Fruit fly (Drosophila melanogaster) whole organism, embryonic: Measurements from ENCODE around the gene DopEcR.

Experiments used
- Blimp-1 ChIP-seq: fragments of 200-800 bp; sonication (Bioruptor generic); optimal IDR thresholded peaks from 3 replicates; lab custom pipeline; 2018; ENCODE audit warnings: missing biosample characterization, missing genetic modification characterization, mild to moderate bottlenecking, moderate library complexity, missing genetic modification reagents
- CG10366 ChIP-seq: fragments of 200-800 bp; sonication (Bioruptor generic); IDR thresholded peaks from 2 replicates; pipeline ENCODE4 v1.3.6; 2022; ENCODE audit warnings: missing biosample characterization, missing genetic modification characterization
- CG11093 ChIP-seq: fragments of 200-800 bp; sonication (Bioruptor generic); IDR thresholded peaks from 3 replicates; pipeline ENCODE4 v1.3.6; 2022; ENCODE audit warnings: missing biosample characterization, missing genetic modification characterization
- CG11398 ChIP-seq: fragments of 200-800 bp; sonication (Bioruptor generic); optimal IDR thresholded peaks from 2 replicates; lab custom pipeline; 2016; ENCODE audit warnings: missing biosample characterization, missing genetic modification characterization
- CG1233 ChIP-seq: fragments of 200-800 bp; sonication (Bioruptor generic); optimal IDR thresholded peaks from 4 replicates; lab custom pipeline; 2018; ENCODE audit warnings: missing biosample characterization, mild to moderate bottlenecking, missing genetic modification characterization
- CG12744 ChIP-seq: fragments of 200-800 bp; sonication (Bioruptor generic); optimal IDR thresholded peaks from 2 replicates; lab custom pipeline; 2016; ENCODE audit warnings: missing biosample characterization, missing genetic modification characterization
- CG12942 ChIP-seq: fragments of 200-800 bp; sonication (Bioruptor generic); optimal IDR thresholded peaks from 3 replicates; lab custom pipeline; 2016; ENCODE audit warnings: missing biosample characterization, missing genetic modification characterization
- CG14710 ChIP-seq: fragments of 200-800 bp; sonication (Bioruptor generic); optimal IDR thresholded peaks from 3 replicates; lab custom pipeline; 2019; ENCODE audit warnings: missing biosample characterization, mild to moderate bottlenecking, missing genetic modification characterization, moderate library complexity
- CG14860 ChIP-seq: fragments of 200-800 bp; sonication (Bioruptor generic); IDR thresholded peaks from 3 replicates; pipeline ENCODE4 v1.3.6; 2022; ENCODE audit warnings: missing biosample characterization, missing genetic modification characterization; ENCODE audit not compliant: partially characterized antibody
- CG18599 ChIP-seq: fragments of 200-800 bp; sonication (Bioruptor generic); optimal IDR thresholded peaks from 3 replicates; lab custom pipeline; 2017; ENCODE audit warnings: missing biosample characterization, missing genetic modification characterization, mild to moderate bottlenecking, moderate library complexity, missing genetic modification reagents
- CG18764 ChIP-seq: fragments of 200-800 bp; sonication (Bioruptor generic); optimal IDR thresholded peaks from 3 replicates; lab custom pipeline; 2016; ENCODE audit warnings: missing biosample characterization, missing genetic modification characterization
- CG2712 ChIP-seq: fragments of 200-800 bp; optimal IDR thresholded peaks from 3 replicates; lab custom pipeline; 2019; ENCODE audit warnings: missing biosample characterization, mild to moderate bottlenecking, missing genetic modification characterization, moderate library complexity
- CG4282 ChIP-seq: fragments of 200-800 bp; sonication (Bioruptor generic); optimal IDR thresholded peaks from 2 replicates; lab custom pipeline; 2016; ENCODE audit warnings: missing biosample characterization, missing genetic modification characterization
- CG5953 ChIP-seq: fragments of 200-800 bp; sonication (Bioruptor generic); IDR thresholded peaks from 2 replicates; pipeline ENCODE4 v1.3.6; 2022; ENCODE audit warnings: missing biosample characterization, missing genetic modification characterization
- CG6175 ChIP-seq: fragments of 200-800 bp; sonication (Bioruptor generic); IDR thresholded peaks from 3 replicates; pipeline ENCODE4 v1.3.6; 2022; ENCODE audit warnings: missing biosample characterization, missing genetic modification characterization
- CG7786 ChIP-seq: fragments of 200-800 bp; sonication (Bioruptor generic); optimal IDR thresholded peaks from 2 replicates; lab custom pipeline; 2016; ENCODE audit warnings: missing biosample characterization, missing genetic modification characterization
- CG7839 ChIP-seq: fragments of 200-800 bp; sonication (Bioruptor generic); optimal IDR thresholded peaks from 3 replicates; lab custom pipeline; 2018; ENCODE audit warnings: missing biosample characterization, mild to moderate bottlenecking, missing genetic modification characterization, moderate library complexity
- CG8388 ChIP-seq: fragments of 200-800 bp; sonication (Bioruptor generic); optimal IDR thresholded peaks from 2 replicates; lab custom pipeline; 2019; ENCODE audit warnings: missing biosample characterization, mild to moderate bottlenecking, missing genetic modification characterization, moderate library complexity
- CG8478 ChIP-seq: fragments of >200 bp; optimal IDR thresholded peaks from 2 replicates; lab custom pipeline; 2018
- CG9817 ChIP-seq: fragments of 200-800 bp; sonication (Bioruptor generic); optimal IDR thresholded peaks from 2 replicates; lab custom pipeline; 2018; ENCODE audit warnings: missing biosample characterization, mild to moderate bottlenecking, missing genetic modification characterization, moderate library complexity
- Drgx ChIP-seq: fragments of 200-800 bp; sonication (Bioruptor generic); IDR thresholded peaks from 2 replicates; pipeline ENCODE4 v1.3.6; 2022; ENCODE audit warnings: missing biosample characterization, missing genetic modification characterization
- Eip74EF ChIP-seq, 2 experiments: fragments of 200-800 bp in 1 of 2; fragments of >200 bp in 1 of 2; sonication (Bioruptor generic) in 1 of 2; optimal IDR thresholded peaks; 2 replicates each; lab custom pipeline; 2017 to 2019; ENCODE audit warnings: missing biosample characterization in 2 of 2, missing genetic modification characterization in 2 of 2, mild to moderate bottlenecking in 1 of 2, moderate library complexity in 1 of 2
- Hr3 ChIP-seq: fragments of 200-800 bp; sonication (Bioruptor generic); optimal IDR thresholded peaks from 3 replicates; lab custom pipeline; 2016; ENCODE audit warnings: missing biosample characterization, missing genetic modification characterization
- MESR4 ChIP-seq: fragments of 200-800 bp; sonication (Bioruptor generic); optimal IDR thresholded peaks from 2 replicates; lab custom pipeline; 2018; ENCODE audit warnings: missing biosample characterization, mild to moderate bottlenecking, missing genetic modification characterization, moderate library complexity
- Med ChIP-seq: fragments of 200-800 bp; sonication (Bioruptor generic); peaks from one replicate; lab custom pipeline; 2016; ENCODE audit warnings: missing biosample characterization, missing genetic modification characterization, mild to moderate bottlenecking, inconsistent platforms, moderate library complexity
- Meics ChIP-seq: fragments of 200-800 bp; sonication (Bioruptor generic); optimal IDR thresholded peaks from 2 replicates; lab custom pipeline; 2017; ENCODE audit warnings: missing biosample characterization, mild to moderate bottlenecking, missing genetic modification characterization
- Oaz ChIP-seq: fragments of 200-800 bp; sonication (Bioruptor generic); IDR thresholded peaks from 2 replicates; pipeline ENCODE4 v1.3.6; 2022; ENCODE audit warnings: missing biosample characterization, missing genetic modification characterization
- Sin3A ChIP-seq: fragments of >200 bp; optimal IDR thresholded peaks from 2 replicates; lab custom pipeline; 2018
- Taf1 ChIP-seq: fragments of 200-800 bp; sonication (Bioruptor generic); IDR thresholded peaks from 2 replicates; pipeline ENCODE4 v1.3.6; 2022; ENCODE audit warnings: missing biosample characterization, missing genetic modification characterization
- Xrp1 ChIP-seq: fragments of 200-800 bp; sonication (Bioruptor generic); IDR thresholded peaks from 2 replicates; pipeline ENCODE4 v1.3.6; 2022; ENCODE audit warnings: missing biosample characterization, missing genetic modification characterization
- ase ChIP-seq: fragments of 200-800 bp; sonication (Bioruptor generic); IDR thresholded peaks from 3 replicates; pipeline ENCODE4 v1.3.6; 2022; ENCODE audit warnings: missing biosample characterization, missing genetic modification characterization
- corto ChIP-seq: fragments of 200-800 bp; sonication (Bioruptor generic); optimal IDR thresholded peaks from 2 replicates; lab custom pipeline; 2016; ENCODE audit warnings: missing biosample characterization, mild to moderate bottlenecking, missing genetic modification characterization, moderate library complexity
- dimm ChIP-seq: fragments of 200-800 bp; sonication (Bioruptor generic); IDR thresholded peaks from 2 replicates; pipeline ENCODE4 v1.3.6; 2022; ENCODE audit warnings: missing biosample characterization, missing genetic modification characterization
- dysf ChIP-seq: fragments of 200-800 bp; sonication (Bioruptor generic); IDR thresholded peaks from 3 replicates; pipeline ENCODE4 v1.3.6; 2022; ENCODE audit warnings: missing biosample characterization, missing genetic modification characterization
- eyg ChIP-seq: fragments of 200-800 bp; sonication (Bioruptor generic); optimal IDR thresholded peaks from 3 replicates; lab custom pipeline; 2016; ENCODE audit warnings: missing biosample characterization, missing genetic modification characterization
- gce ChIP-seq: fragments of 200-800 bp; sonication (Bioruptor generic); IDR thresholded peaks from 3 replicates; pipeline ENCODE4 v1.3.6; 2022; ENCODE audit warnings: missing biosample characterization, missing genetic modification characterization
- gcm ChIP-seq: fragments of 200-800 bp; sonication (Bioruptor generic); optimal IDR thresholded peaks from 2 replicates; lab custom pipeline; 2019; ENCODE audit warnings: missing biosample characterization, mild to moderate bottlenecking, missing genetic modification characterization, moderate library complexity
- gfzf ChIP-seq: fragments of 200-800 bp; sonication (Bioruptor generic); optimal IDR thresholded peaks from 2 replicates; lab custom pipeline; 2016; ENCODE audit warnings: missing biosample characterization, mild to moderate bottlenecking, missing genetic modification characterization, moderate library complexity
- grn ChIP-seq: fragments of 200-800 bp; sonication (Bioruptor generic); optimal IDR thresholded peaks from 3 replicates; lab custom pipeline; 2017; ENCODE audit warnings: missing biosample characterization, missing genetic modification characterization
- inv ChIP-seq: fragments of 200-800 bp; sonication (Bioruptor generic); IDR thresholded peaks from 2 replicates; pipeline ENCODE4 v1.3.6; 2022; ENCODE audit warnings: missing biosample characterization, missing genetic modification characterization; ENCODE audit not compliant: partially characterized antibody
- jumu ChIP-seq: fragments of 200-800 bp; sonication (Bioruptor generic); optimal IDR thresholded peaks from 3 replicates; lab custom pipeline; 2016; ENCODE audit warnings: missing biosample characterization, missing genetic modification characterization
- nmo ChIP-seq: fragments of 200-800 bp; sonication (Bioruptor generic); optimal IDR thresholded peaks from 2 replicates; lab custom pipeline; 2018; ENCODE audit warnings: missing biosample characterization, mild to moderate bottlenecking, missing genetic modification characterization, moderate library complexity
- onecut ChIP-seq: fragments of 200-800 bp; sonication (Bioruptor generic); IDR thresholded peaks from 2 replicates; pipeline ENCODE4 v1.3.6; 2022; ENCODE audit warnings: missing biosample characterization, missing genetic modification characterization
- pho ChIP-seq: fragments of 200-800 bp; sonication (Bioruptor generic); optimal IDR thresholded peaks from 2 replicates; lab custom pipeline; 2016; ENCODE audit warnings: missing biosample characterization, missing genetic modification characterization
- sc ChIP-seq, 3 experiments: fragments of >200 bp in 2 of 3; fragments of 200-800 bp in 1 of 3; sonication (Bioruptor generic) in 1 of 3; optimal IDR thresholded peaks; 2 replicates in 2 of 3; 3 replicates in 1 of 3; lab custom pipeline; 2017; ENCODE audit warnings: mild to moderate bottlenecking in 1 of 3, missing biosample characterization in 1 of 3, missing genetic modification characterization in 1 of 3, missing genetic modification reagents in 1 of 3
- trem ChIP-seq: fragments of 200-800 bp; optimal IDR thresholded peaks from 3 replicates; lab custom pipeline; 2019; ENCODE audit warnings: missing biosample characterization, mild to moderate bottlenecking, missing genetic modification characterization, moderate library complexity
- trh ChIP-seq: fragments of 200-800 bp; sonication (Bioruptor generic); optimal IDR thresholded peaks from 2 replicates; lab custom pipeline; 2016; ENCODE audit warnings: missing biosample characterization, missing genetic modification characterization
- ttk ChIP-seq: fragments of 200-800 bp; sonication (Bioruptor generic); IDR thresholded peaks from 2 replicates; pipeline ENCODE4 v2.1.2; 2022; ENCODE audit warnings: missing biosample characterization, missing genetic modification characterization
- vfl ChIP-seq: fragments of 200-800 bp; sonication (Bioruptor generic); optimal IDR thresholded peaks from 2 replicates; lab custom pipeline; 2016; ENCODE audit warnings: missing biosample characterization, missing genetic modification characterization
- zen2 ChIP-seq: fragments of 200-800 bp; sonication (Bioruptor generic); IDR thresholded peaks from 3 replicates; pipeline ENCODE4 v1.3.6; 2022; ENCODE audit warnings: missing biosample characterization, missing genetic modification characterization; ENCODE audit not compliant: partially characterized antibody

DopEcR gene

dm6 chr3L:4375675-4376366 lies 4.4 kb downstream of the DopEcR start (continued):
- TF ChIP-seq Taf1 (GFP tag; lab: Robert Waterston, UW): no peak
- no peak for TF ChIP-seq MESR4 (GFP tag; lab: Kevin White, UChicago)
- TF ChIP-seq zen2 (GFP tag; lab: Robert Waterston, UW): no peak
- no peak for TF ChIP-seq CG6175
- TF ChIP-seq Xrp1 (GFP tag; lab: Robert Waterston, UW): peak; percentile 57
- peak; percentile 44 for TF ChIP-seq ttk (GFP tag; lab: Robert Waterston, UW)
- no peak for TF ChIP-seq gce (GFP tag; lab: Robert Waterston, UW)
- no peak for TF ChIP-seq CG18599
- TF ChIP-seq CG1233: no peak
- no peak for TF ChIP-seq gfzf (GFP tag; lab: Kevin White, UChicago)
- 0 out of 2 replicates have a peak, but pooled peaks have one; percentile 8 for TF ChIP-seq onecut (GFP tag; lab: Robert Waterston, UW)
- TF ChIP-seq CG8388 (GFP tag; lab: Kevin White, UChicago): peak; percentile 0
- peak; percentile 14 for TF ChIP-seq CG9817
- peak; percentile 20 for TF ChIP-seq Meics (GFP tag; lab: Kevin White, UChicago)
- no peak for TF ChIP-seq CG14710 (tag; lab: Kevin White, UChicago)
- TF ChIP-seq trh (GFP tag; lab: Kevin White, UChicago): no peak
- no peak for TF ChIP-seq CG12942 (GFP tag; lab: Kevin White, UChicago)
- TF ChIP-seq pho (GFP tag; lab: Kevin White, UChicago): no peak
- TF ChIP-seq Oaz: 0 out of 2 replicates have a peak, but pooled peaks have one; percentile 37
- TF ChIP-seq jumu (GFP tag; lab: Kevin White, UChicago): no peak
- TF ChIP-seq vfl (GFP tag; lab: Kevin White, UChicago): no peak
- no peak for TF ChIP-seq gcm (GFP tag; lab: Kevin White, UChicago)
- peak; percentile 15; the same call in 1 of the 3 replicates for TF ChIP-seq ase (GFP tag; lab: Robert Waterston, UW)
- no peak for TF ChIP-seq CG11398 (GFP tag; lab: Kevin White, UChicago)
- no peak for TF ChIP-seq CG8478 (lab: Kevin White, UChicago)
- peak; percentile 48 for TF ChIP-seq CG7839 (tag; lab: Kevin White, UChicago)
- peak; percentile 53 for TF ChIP-seq CG10366
- no peak for TF ChIP-seq CG18764 (GFP tag; lab: Kevin White, UChicago)
- TF ChIP-seq sc (optimal IDR thresholded peaks at IDR 0.05; lab: Kevin White, UChicago): no peak
- no peak for TF ChIP-seq sc (GFP tag; optimal IDR thresholded peaks at IDR 0.05; lab: Kevin White, UChicago)
- TF ChIP-seq Med (GFP tag; lab: Kevin White, UChicago): peak; percentile 78
- TF ChIP-seq Sin3A (lab: Kevin White, UChicago): no peak
- TF ChIP-seq corto (GFP tag; lab: Kevin White, UChicago): no peak
- TF ChIP-seq dysf (GFP tag; lab: Robert Waterston, UW): 0 out of 3 replicates have a peak, but pooled peaks have one; percentile 38
- TF ChIP-seq trem (tag; lab: Kevin White, UChicago): no peak
- TF ChIP-seq Hr3 (GFP tag; lab: Kevin White, UChicago): peak; percentile 10
- peak; percentile 13 for TF ChIP-seq nmo (GFP tag; lab: Kevin White, UChicago)
- no peak for TF ChIP-seq Eip74EF (GFP tag; optimal IDR thresholded peaks at IDR 0.05; lab: Kevin White, UChicago)
- no peak for TF ChIP-seq CG4282
- peak; percentile 21 for TF ChIP-seq Blimp-1 (GFP tag; lab: Kevin White, UChicago)
- TF ChIP-seq grn (GFP tag; lab: Kevin White, UChicago): no peak
- TF ChIP-seq CG2712 (tag; lab: Kevin White, UChicago): peak; percentile 32
- TF ChIP-seq eyg (GFP tag; lab: Kevin White, UChicago): no peak
- no peak for TF ChIP-seq CG5953 (GFP tag; lab: Robert Waterston, UW)
- TF ChIP-seq dimm (GFP tag; lab: Robert Waterston, UW): 0 out of 2 replicates have a peak, but pooled peaks have one; percentile 5
- TF ChIP-seq CG14860 (GFP tag; lab: Robert Waterston, UW): no peak
- no peak for TF ChIP-seq CG12744 (GFP tag; lab: Kevin White, UChicago)
- no peak for TF ChIP-seq CG11093 (GFP tag; lab: Robert Waterston, UW)
- TF ChIP-seq CG7786 (GFP tag; lab: Kevin White, UChicago): no peak
- no peak for TF ChIP-seq Drgx (GFP tag; lab: Robert Waterston, UW)
- no peak for TF ChIP-seq inv (GFP tag; lab: Robert Waterston, UW)
